Worm (Caenorhabditis elegans) whole organism, young adult: ENCODE measurements around the gene Y39H10B.2.

Experiments
- B0261.1 ChIP-seq: sonication (generic microtip); optimal IDR thresholded peaks from 2 replicates; lab custom pipeline; 2016; ENCODE audit warnings: mild to moderate bottlenecking, missing genetic modification characterization, moderate library complexity, missing compliant biosample characterization
- C17E4.6 ChIP-seq: fragments of 200-800 bp; sonication (Bioruptor generic); IDR thresholded peaks from 2 replicates; pipeline ENCODE4 v1.3.6; 2022; ENCODE audit warnings: missing genetic modification reagents, missing genetic modification characterization, missing compliant biosample characterization
- F23B12.7 ChIP-seq: sonication (generic microtip); optimal IDR thresholded peaks from 2 replicates; lab custom pipeline; 2017; ENCODE audit warnings: missing genetic modification characterization, mild to moderate bottlenecking, missing compliant biosample characterization, antibody characterized with exemption, moderate library complexity; ENCODE audit not compliant: insufficient read depth
- F33H1.4 ChIP-seq: fragments of 200-800 bp; sonication (Bioruptor generic); IDR thresholded peaks from 2 replicates; pipeline ENCODE4 v1.3.6; 2022; ENCODE audit warnings: missing genetic modification reagents, missing genetic modification characterization, missing compliant biosample characterization
- F37B4.10 ChIP-seq: fragments of 200-800 bp; sonication (Bioruptor generic); IDR thresholded peaks from 2 replicates; pipeline ENCODE4 v1.3.6; 2022; ENCODE audit warnings: missing genetic modification characterization, missing compliant biosample characterization
- F49E8.2 ChIP-seq: sonication (generic microtip); optimal IDR thresholded peaks from 3 replicates; lab custom pipeline; 2017; ENCODE audit warnings: missing genetic modification characterization, mild to moderate bottlenecking, missing compliant biosample characterization, antibody characterized with exemption, moderate library complexity; ENCODE audit not compliant: insufficient read depth
- F52B5.7 ChIP-seq: sonication (generic microtip); optimal IDR thresholded peaks from 2 replicates; lab custom pipeline; 2016; ENCODE audit warnings: mild to moderate bottlenecking, missing genetic modification characterization, missing compliant biosample characterization
- F57A8.1 ChIP-seq: fragments of 200-800 bp; sonication (Bioruptor generic); optimal IDR thresholded peaks from 2 replicates; lab custom pipeline; 2018; ENCODE audit warnings: mild to moderate bottlenecking, missing genetic modification characterization, moderate library complexity, missing compliant biosample characterization
- K11D2.4 ChIP-seq: fragments of 200-800 bp; sonication (Bioruptor generic); IDR thresholded peaks from 2 replicates; pipeline ENCODE4 v1.3.6; 2022; ENCODE audit warnings: missing genetic modification reagents, missing genetic modification characterization, missing compliant biosample characterization
- Y53F4B.3 ChIP-seq: fragments of 200-800 bp; sonication (Bioruptor generic); IDR thresholded peaks from 2 replicates; pipeline ENCODE4 v1.3.6; 2022; ENCODE audit warnings: missing genetic modification reagents, missing genetic modification characterization, missing compliant biosample characterization
- Y56A3A.18 ChIP-seq: fragments of 200-800 bp; sonication (Bioruptor generic); IDR thresholded peaks from 2 replicates; pipeline ENCODE4 v1.3.6; 2022; ENCODE audit warnings: missing genetic modification reagents, missing genetic modification characterization, missing compliant biosample characterization
- Y79H2A.3 ChIP-seq: fragments of 200-800 bp; sonication (Bioruptor generic); conservative IDR thresholded peaks from 2 replicates; pipeline ENCODE4 v1.3.6; 2022; ENCODE audit warnings: missing genetic modification reagents, missing genetic modification characterization, missing compliant biosample characterization
- Y95B8A.8 ChIP-seq: fragments of 200-800 bp; sonication (Bioruptor generic); IDR thresholded peaks from 2 replicates; pipeline ENCODE4 v1.3.6; 2022; ENCODE audit warnings: missing genetic modification reagents, missing genetic modification characterization, missing compliant biosample characterization
- attf-3 ChIP-seq: fragments of 200-800 bp; sonication (Bioruptor generic); conservative IDR thresholded peaks from 2 replicates; pipeline ENCODE4 v1.3.6; 2022; ENCODE audit warnings: missing genetic modification reagents, missing genetic modification characterization, missing compliant biosample characterization
- attf-5 ChIP-seq: fragments of 200-800 bp; sonication (Bioruptor generic); optimal IDR thresholded peaks from 2 replicates; lab custom pipeline; 2018; ENCODE audit warnings: mild to moderate bottlenecking, missing genetic modification characterization, missing compliant biosample characterization
- bed-2 ChIP-seq: fragments of 200-800 bp; sonication (Bioruptor generic); IDR thresholded peaks from 2 replicates; pipeline ENCODE4 v1.3.6; 2022; ENCODE audit warnings: missing genetic modification reagents, missing genetic modification characterization, missing compliant biosample characterization
- cebp-1 ChIP-seq, 2 experiments: fragments of 200-800 bp in 1 of 2; sonication (Bioruptor generic) in 1 of 2; sonication (generic microtip) in 1 of 2; IDR thresholded peaks in 1 of 2; optimal IDR thresholded peaks in 1 of 2; 2 replicates each; pipeline versions ENCODE4 v1.3.6 to Lab custom; 2017 to 2022; ENCODE audit warnings: missing compliant biosample characterization in 2 of 2, missing genetic modification characterization in 2 of 2, mild to moderate bottlenecking in 1 of 2, missing genetic modification reagents in 1 of 2, moderate library complexity in 1 of 2
- chd-7 ChIP-seq: sonication (generic microtip); optimal IDR thresholded peaks from 2 replicates; lab custom pipeline; 2016; ENCODE audit warnings: mild to moderate bottlenecking, missing genetic modification characterization, moderate library complexity, missing compliant biosample characterization
- efl-1 ChIP-seq: fragments of 150-350 bp; optimal IDR thresholded peaks from 2 replicates; lab custom pipeline; 2014; ENCODE audit warnings: missing biosample characterization, missing genetic modification reagents, missing genetic modification characterization
- ets-4 ChIP-seq: fragments of 200-800 bp; sonication (Bioruptor generic); optimal IDR thresholded peaks from 2 replicates; lab custom pipeline; 2018; ENCODE audit warnings: mild to moderate bottlenecking, missing genetic modification characterization, missing compliant biosample characterization
- hmg-1.2 ChIP-seq: fragments of 200-800 bp; sonication (Bioruptor generic); IDR thresholded peaks from 2 replicates; pipeline ENCODE4 v1.3.6; 2022; ENCODE audit warnings: missing genetic modification reagents, missing genetic modification characterization, missing compliant biosample characterization
- hrde-1 ChIP-seq: sonication (generic microtip); optimal IDR thresholded peaks from 2 replicates; lab custom pipeline; 2016; ENCODE audit warnings: missing genetic modification characterization, mild to moderate bottlenecking, missing compliant biosample characterization, moderate library complexity, missing genotype, missing genetic modification reagents, borderline replicate concordance
- hsf-1 ChIP-seq: fragments of 200-800 bp; sonication (Bioruptor generic); IDR thresholded peaks from 2 replicates; pipeline ENCODE4 v1.3.6; 2022; ENCODE audit warnings: missing genetic modification reagents, missing genetic modification characterization, missing compliant biosample characterization
- lag-1 ChIP-seq: fragments of 200-800 bp; sonication (Bioruptor generic); IDR thresholded peaks from 2 replicates; pipeline ENCODE4 v1.3.6; 2022; ENCODE audit warnings: missing genetic modification reagents, missing genetic modification characterization, missing compliant biosample characterization
- lin-26 ChIP-seq: fragments of 200-800 bp; sonication (Bioruptor generic); IDR thresholded peaks from 2 replicates; pipeline ENCODE4 v1.3.6; 2022; ENCODE audit warnings: missing genetic modification reagents, missing genetic modification characterization, missing compliant biosample characterization
- lin-40 ChIP-seq: sonication (generic microtip); optimal IDR thresholded peaks from 2 replicates; lab custom pipeline; 2016; ENCODE audit warnings: missing genetic modification characterization, mild to moderate bottlenecking, missing compliant biosample characterization, missing genotype, missing genetic modification reagents
- madf-3 ChIP-seq: fragments of 200-800 bp; sonication (Bioruptor generic); IDR thresholded peaks from 2 replicates; pipeline ENCODE4 v1.3.6; 2022; ENCODE audit warnings: missing genetic modification reagents, missing genetic modification characterization, missing compliant biosample characterization
- madf-8 ChIP-seq: fragments of 200-800 bp; sonication (Bioruptor generic); conservative IDR thresholded peaks from 2 replicates; pipeline ENCODE4 v1.3.6; 2022; ENCODE audit warnings: missing genetic modification reagents, missing genetic modification characterization, missing compliant biosample characterization
- mcd-1 ChIP-seq: fragments of 200-800 bp; sonication (Bioruptor generic); IDR thresholded peaks from 2 replicates; pipeline ENCODE4 v1.3.6; 2022; ENCODE audit warnings: missing genetic modification reagents, missing genetic modification characterization, missing compliant biosample characterization
- mxl-1 ChIP-seq: sonication (generic microtip); optimal IDR thresholded peaks from 2 replicates; lab custom pipeline; 2016; ENCODE audit warnings: missing genetic modification characterization, missing compliant biosample characterization
- nfya-2 ChIP-seq: fragments of 200-800 bp; sonication (Bioruptor generic); IDR thresholded peaks from 2 replicates; pipeline ENCODE4 v1.3.6; 2022; ENCODE audit warnings: missing genetic modification reagents, missing genetic modification characterization, missing compliant biosample characterization
- nfyb-1 ChIP-seq: fragments of 200-800 bp; sonication (Bioruptor generic); IDR thresholded peaks from 2 replicates; pipeline ENCODE4 v1.3.6; 2022; ENCODE audit warnings: missing genetic modification reagents, missing genetic modification characterization, missing compliant biosample characterization
- nhr-120 ChIP-seq: fragments of 200-800 bp; sonication (Bioruptor generic); IDR thresholded peaks from 2 replicates; pipeline ENCODE4 v1.3.6; 2022; ENCODE audit warnings: missing genetic modification characterization, missing compliant biosample characterization
- nhr-80 ChIP-seq: sonication (generic microtip); optimal IDR thresholded peaks from 2 replicates; lab custom pipeline; 2016; ENCODE audit warnings: missing genetic modification characterization, missing compliant biosample characterization
- pha-4 ChIP-seq: fragments of 150-350 bp; sonication (generic microtip); optimal IDR thresholded peaks from 2 replicates; lab custom pipeline; 2014; ENCODE audit warnings: missing biosample characterization, missing genetic modification reagents, missing genetic modification characterization
- snpc-3.4 ChIP-seq: sonication (generic microtip); optimal IDR thresholded peaks from 2 replicates; lab custom pipeline; 2017; ENCODE audit warnings: missing genetic modification characterization, mild to moderate bottlenecking, missing compliant biosample characterization, antibody characterized with exemption, moderate library complexity, missing genotype, missing genetic modification reagents
- snpc-4 ChIP-seq, 5 experiments: fragments of 150-350 bp in 1 of 5; sonication (generic microtip) in 4 of 5; optimal IDR thresholded peaks; 2 replicates each; lab custom pipeline; 2014 to 2018; ENCODE audit warnings: missing genetic modification characterization in 5 of 5, missing biosample characterization in 3 of 5, antibody characterized with exemption in 2 of 5, mild to moderate bottlenecking in 2 of 5, missing compliant biosample characterization in 2 of 5, missing genotype in 2 of 5, moderate library complexity in 2 of 5, missing genetic modification reagents in 1 of 5
- tbp1 ChIP-seq: fragments of 200-800 bp; sonication (Bioruptor generic); optimal IDR thresholded peaks from 2 replicates; lab custom pipeline; 2018; ENCODE audit warnings: mild to moderate bottlenecking, missing genetic modification characterization, missing compliant biosample characterization
- tlf-1 ChIP-seq: fragments of 200-800 bp; sonication (Bioruptor generic); optimal IDR thresholded peaks from 2 replicates; lab custom pipeline; 2018; ENCODE audit warnings: mild to moderate bottlenecking, missing genetic modification characterization, missing compliant biosample characterization
- unc-130 ChIP-seq: sonication (generic microtip); optimal IDR thresholded peaks from 2 replicates; lab custom pipeline; 2016; ENCODE audit warnings: missing genetic modification reagents, missing genetic modification characterization, missing compliant biosample characterization
- zfh-2 ChIP-seq: fragments of 200-800 bp; sonication (Bioruptor generic); conservative IDR thresholded peaks from 2 replicates; pipeline ENCODE4 v1.3.6; 2022; ENCODE audit warnings: missing genetic modification reagents, missing genetic modification characterization, missing compliant biosample characterization
- ztf-26 ChIP-seq: sonication (generic microtip); optimal IDR thresholded peaks from 2 replicates; lab custom pipeline; 2017; ENCODE audit warnings: missing genetic modification characterization, missing compliant biosample characterization
- ztf-28 ChIP-seq: fragments of 200-800 bp; sonication (Bioruptor generic); IDR thresholded peaks from 2 replicates; pipeline ENCODE4 v1.3.6; 2022; ENCODE audit warnings: missing genetic modification reagents, missing genetic modification characterization, missing compliant biosample characterization

The Y39H10B.2 gene

ce11 chrV:3715488-3716019 is 47.0 kb downstream of the Y39H10B.2 start, which contains the start of gene nrsn-1:
TSS of gene nrsn-1 (minus strand) at chrV:3715969.
- TF ChIP-seq attf-5 (GFP tag; lab: Kevin White, UChicago) (no peak), mcd-1 (GFP tag; lab: Robert Waterston, UW) (0 out of 2 replicates have a peak, but pooled peaks have one; percentile 35), chd-7 (tag; lab: Kevin White, UChicago) (no peak), ztf-28 (GFP tag; lab: Robert Waterston, UW) (0 out of 2 replicates have a peak, but pooled peaks have one; percentile 7), F23B12.7 (tag; lab: Kevin White, UChicago) (no peak), mxl-1 (tag; lab: Kevin White, UChicago) (no peak), lag-1 (GFP tag; lab: Robert Waterston, UW) (no peak), zfh-2 (GFP tag; lab: Robert Waterston, UW) (peak; percentile 80)

ce11 chrV:3716279-3716887 is 47.8 kb downstream of the Y39H10B.2 start:
- TF ChIP-seq pha-4 (tag; lab: Kevin White, UChicago) (no peak), F57A8.1 (GFP tag; lab: Kevin White, UChicago) (no peak), F37B4.10 (GFP tag; lab: Robert Waterston, UW) (no peak), F23B12.7 (tag; lab: Kevin White, UChicago) (no peak), F33H1.4 (no peak), mcd-1 (GFP tag; lab: Robert Waterston, UW) (0 out of 2 replicates have a peak, but pooled peaks have one; percentile 32), unc-130 (GFP tag; lab: Kevin White, UChicago) (no peak), F52B5.7 (tag; lab: Kevin White, UChicago) (no peak), Y79H2A.3 (GFP tag; lab: Robert Waterston, UW) (no peak), nhr-120 (GFP tag; lab: Robert Waterston, UW) (no peak), hmg-1.2 (no peak), B0261.1 (tag; lab: Kevin White, UChicago) (no peak), tbp1 (GFP tag; lab: Kevin White, UChicago) (no peak), lin-26 (no peak), lin-40 (tag; lab: Kevin White, UChicago) (peak; percentile 14), F49E8.2 (tag; lab: Kevin White, UChicago) (no peak), nfyb-1 (0 out of 2 replicates have a peak, but pooled peaks have one; percentile 24), K11D2.4 (GFP tag; lab: Robert Waterston, UW) (no peak), snpc-3.4 (no peak), zfh-2 (GFP tag; lab: Robert Waterston, UW) (peak; percentile 77), ets-4 (no peak), Y95B8A.8 (GFP tag; lab: Robert Waterston, UW) (no peak), nfya-2 (GFP tag; lab: Robert Waterston, UW) (no peak), hrde-1 (tag; lab: Kevin White, UChicago) (no peak), nhr-80 (tag; lab: Kevin White, UChicago) (no peak), Y56A3A.18 (GFP tag; lab: Robert Waterston, UW) (no peak), cebp-1 (GFP tag; IDR thresholded peaks at IDR 0.05; lab: Robert Waterston, UW) (no peak), cebp-1 (tag; optimal IDR thresholded peaks at IDR 0.05; lab: Kevin White, UChicago) (peak; percentile 28), C17E4.6 (GFP tag; lab: Robert Waterston, UW) (no peak), madf-8 (no peak), tlf-1 (no peak), Y53F4B.3 (GFP tag; lab: Robert Waterston, UW) (no peak), hsf-1 (GFP tag; lab: Robert Waterston, UW) (no peak), efl-1 (GFP tag; lab: Kevin White, UChicago) (no peak), attf-3 (GFP tag; lab: Robert Waterston, UW) (no peak), snpc-4 (GFP tag; optimal IDR thresholded peaks at IDR 0.05; lab: Kevin White, UChicago) (peak; percentile 37), snpc-4 (tag; optimal IDR thresholded peaks at IDR 0.05; lab: Kevin White, UChicago) (peak; percentile 40 to 71 (median 68)), bed-2 (GFP tag; lab: Robert Waterston, UW) (no peak), madf-3 (GFP tag; lab: Robert Waterston, UW) (no peak), ztf-26 (tag; lab: Kevin White, UChicago) (no peak)
